Worm (Caenorhabditis elegans): Measurements from ENCODE around the gene sam-10.
"Not testable (repeated sequence)": the region's sequence is repeated elsewhere in the genome, so short reads cannot be mapped to it uniquely, and the experiment has no call there.

Gene sam-10

ce11 chrII:13310230-13310629 lies 20.1 kb downstream of the sam-10 start:
- TF ChIP-seq unc-62 (GFP tag; optimal IDR thresholded peaks at IDR 0.05): no peak

ce11 chrII:13308990-13309389 lies 21.3 kb downstream of the sam-10 start, which contains the start of gene faxc-2:
Gene faxc-2 (plus strand): TSS chrII:13309290.
- TF ChIP-seq unc-62 (GFP tag; optimal IDR thresholded peaks at IDR 0.05): not testable (repeated sequence)

ce11 chrII:13304339-13304938 lies 25.9 kb downstream of the sam-10 start:
- TF ChIP-seq unc-62 (GFP tag; optimal IDR thresholded peaks at IDR 0.05): no peak

ce11 chrII:13300590-13300989 lies 29.7 kb downstream of the sam-10 start:
- no peak for TF ChIP-seq unc-62 (GFP tag; optimal IDR thresholded peaks at IDR 0.05)

- TF ChIP-seq unc-62 (GFP tag; optimal IDR thresholded peaks at IDR 0.05): no peak
Observed at ce11 chrII:13299166-13299805, 31.0 kb downstream of the sam-10 start.

ce11 chrII:13298534-13298933 lies 31.8 kb downstream of the sam-10 start:
- no peak for TF ChIP-seq unc-62 (GFP tag; optimal IDR thresholded peaks at IDR 0.05)

ce11 chrII:13297935-13298334 lies 32.4 kb downstream of the sam-10 start:
- no peak for TF ChIP-seq unc-62 (GFP tag; optimal IDR thresholded peaks at IDR 0.05)

ce11 chrII:13297283-13297682 lies 33.0 kb downstream of the sam-10 start:
- TF ChIP-seq unc-62 (GFP tag; optimal IDR thresholded peaks at IDR 0.05): no peak

ce11 chrII:13293502-13293901 lies 36.8 kb downstream of the sam-10 start:
- no peak for TF ChIP-seq unc-62 (GFP tag; optimal IDR thresholded peaks at IDR 0.05)

- no peak for TF ChIP-seq unc-62 (GFP tag; optimal IDR thresholded peaks at IDR 0.05)
Observed at ce11 chrII:13292913-13293312, 37.4 kb downstream of the sam-10 start.

ce11 chrII:13291406-13292124 lies 38.8 kb downstream of the sam-10 start:
- no peak for TF ChIP-seq unc-62 (GFP tag; optimal IDR thresholded peaks at IDR 0.05)

ce11 chrII:13290518-13291286 lies 39.6 kb downstream of the sam-10 start:
- no peak for TF ChIP-seq unc-62 (GFP tag; optimal IDR thresholded peaks at IDR 0.05)

- TF ChIP-seq unc-62 (GFP tag; optimal IDR thresholded peaks at IDR 0.05): no peak
Observed at ce11 chrII:13289891-13290290, 40.4 kb downstream of the sam-10 start.

- no peak for TF ChIP-seq unc-62 (GFP tag; optimal IDR thresholded peaks at IDR 0.05)
Observed at ce11 chrII:13285729-13286128, 44.6 kb downstream of the sam-10 start, which contains the start of gene ztf-22. Gene ztf-22 (minus strand): TSS chrII:13285829.

ce11 chrII:13284148-13284547 lies 46.2 kb downstream of the sam-10 start:
- TF ChIP-seq unc-62 (GFP tag; optimal IDR thresholded peaks at IDR 0.05): no peak

- TF ChIP-seq unc-62 (GFP tag; optimal IDR thresholded peaks at IDR 0.05): no peak
Observed at ce11 chrII:13283486-13283885, 46.8 kb downstream of the sam-10 start.
